Fruit fly (Drosophila melanogaster) whole organism, embryonic: ENCODE data around the gene Dpm3.

Source experiments
- Abd-B ChIP-seq: fragments of 200-800 bp; sonication (Bioruptor generic); optimal IDR thresholded peaks from 2 replicates; lab custom pipeline; 2018; ENCODE audit warnings: missing biosample characterization, mild to moderate bottlenecking, missing genetic modification characterization, moderate library complexity
- Adf1 ChIP-seq: fragments of 200-800 bp; sonication (Bioruptor generic); IDR thresholded peaks from 2 replicates; pipeline ENCODE4 v1.3.6; 2022; ENCODE audit warnings: missing biosample characterization, missing genetic modification characterization
- Antp ChIP-seq: fragments of 200-800 bp; sonication (Bioruptor generic); optimal IDR thresholded peaks from 3 replicates; lab custom pipeline; 2016; ENCODE audit warnings: missing biosample characterization, missing genetic modification characterization
- Awh ChIP-seq: fragments of 200-800 bp; sonication (Bioruptor generic); IDR thresholded peaks from 2 replicates; pipeline ENCODE4, ENCODE4 v1.3.6; 2022; ENCODE audit warnings: missing biosample characterization, missing genetic modification characterization
- B-H2 ChIP-seq: fragments of 200-800 bp; sonication (Bioruptor generic); optimal IDR thresholded peaks from 2 replicates; lab custom pipeline; 2018; ENCODE audit warnings: missing biosample characterization, mild to moderate bottlenecking, missing genetic modification characterization
- CG1024 ChIP-seq: fragments of 200-800 bp; sonication (Bioruptor generic); IDR thresholded peaks from 2 replicates; pipeline ENCODE4 v1.3.6; 2022; ENCODE audit warnings: missing biosample characterization, missing genetic modification characterization
- CG10321 ChIP-seq: fragments of 200-800 bp; sonication (Bioruptor generic); IDR thresholded peaks from 2 replicates; pipeline ENCODE4 v1.3.6; 2022; ENCODE audit warnings: missing biosample characterization, missing genetic modification characterization
- CG11247 ChIP-seq: fragments of 200-800 bp; sonication (Bioruptor generic); IDR thresholded peaks from 2 replicates; pipeline ENCODE4 v1.3.6; 2022; ENCODE audit warnings: missing biosample characterization, missing genetic modification characterization
- CG12299 ChIP-seq: fragments of 200-800 bp; sonication (Bioruptor generic); optimal IDR thresholded peaks from 2 replicates; lab custom pipeline; 2018; ENCODE audit warnings: missing biosample characterization, mild to moderate bottlenecking, missing genetic modification characterization
- CG12769 ChIP-seq: fragments of 200-800 bp; sonication (Bioruptor generic); optimal IDR thresholded peaks from 2 replicates; lab custom pipeline; 2019; ENCODE audit warnings: missing biosample characterization, mild to moderate bottlenecking, missing genetic modification characterization, moderate library complexity
- CG13775 ChIP-seq: fragments of 200-800 bp; sonication (Bioruptor generic); optimal IDR thresholded peaks from 3 replicates; lab custom pipeline; 2017; ENCODE audit warnings: missing biosample characterization, mild to moderate bottlenecking, missing genetic modification characterization
- CG13894 ChIP-seq: fragments of 200-800 bp; sonication (Bioruptor generic); optimal IDR thresholded peaks from 3 replicates; lab custom pipeline; 2018; ENCODE audit warnings: missing biosample characterization, mild to moderate bottlenecking, missing genetic modification characterization, moderate library complexity
- CG17186 ChIP-seq: fragments of 200-800 bp; sonication (Bioruptor generic); optimal IDR thresholded peaks from 3 replicates; lab custom pipeline; 2017; ENCODE audit warnings: missing biosample characterization, missing genetic modification reagents, missing genetic modification characterization
- CG17568 ChIP-seq: fragments of 200-800 bp; sonication (Bioruptor generic); optimal IDR thresholded peaks from 2 replicates; lab custom pipeline; 2018; ENCODE audit warnings: missing biosample characterization, mild to moderate bottlenecking, missing genetic modification characterization, moderate library complexity
- CG2120 ChIP-seq: fragments of 200-800 bp; sonication (Bioruptor generic); optimal IDR thresholded peaks from 3 replicates; lab custom pipeline; 2016; ENCODE audit warnings: missing biosample characterization, missing genetic modification characterization
- CG4617 ChIP-seq: fragments of 200-800 bp; sonication (Bioruptor generic); optimal IDR thresholded peaks from 3 replicates; lab custom pipeline; 2016; ENCODE audit warnings: missing biosample characterization, missing genetic modification characterization, borderline replicate concordance
- CG6854 ChIP-seq: fragments of 200-800 bp; sonication (Bioruptor generic); optimal IDR thresholded peaks from 3 replicates; lab custom pipeline; 2017; ENCODE audit warnings: missing biosample characterization, mild to moderate bottlenecking, missing genetic modification characterization
- CG8281 ChIP-seq: fragments of 200-800 bp; sonication (Bioruptor generic); optimal IDR thresholded peaks from 2 replicates; lab custom pipeline; 2018; ENCODE audit warnings: missing biosample characterization, mild to moderate bottlenecking, missing genetic modification characterization, moderate library complexity
- CG8924 ChIP-seq: fragments of 200-800 bp; optimal IDR thresholded peaks from 3 replicates; lab custom pipeline; 2019; ENCODE audit warnings: missing biosample characterization, mild to moderate bottlenecking, missing genetic modification characterization, moderate library complexity
- Dref ChIP-seq: fragments of 200-800 bp; sonication (Bioruptor generic); IDR thresholded peaks from 2 replicates; pipeline ENCODE4 v1.3.6; 2022; ENCODE audit warnings: missing biosample characterization, missing genetic modification characterization
- GATAe ChIP-seq: fragments of 200-800 bp; sonication (Bioruptor generic); conservative IDR thresholded peaks from 2 replicates; pipeline ENCODE4 v1.3.6; 2022; ENCODE audit warnings: missing biosample characterization, missing genetic modification characterization
- H15 ChIP-seq: fragments of 200-800 bp; sonication (Bioruptor generic); IDR thresholded peaks from 3 replicates; pipeline ENCODE4 v1.3.6; 2022; ENCODE audit warnings: missing biosample characterization, missing genetic modification characterization
- HLH3B ChIP-seq: fragments of 200-800 bp; sonication (Bioruptor generic); IDR thresholded peaks from 2 replicates; pipeline ENCODE4 v1.3.6; 2022; ENCODE audit warnings: missing biosample characterization, missing genetic modification characterization
- Mrtf ChIP-seq: fragments of 200-800 bp; sonication (Bioruptor generic); IDR thresholded peaks from 3 replicates; pipeline ENCODE4 v1.3.6; 2022; ENCODE audit warnings: missing biosample characterization, missing genetic modification characterization
- Nf-YA ChIP-seq: fragments of 200-800 bp; sonication (Bioruptor generic); IDR thresholded peaks from 2 replicates; pipeline ENCODE4 v1.3.6; 2022; ENCODE audit warnings: missing biosample characterization, missing genetic modification characterization
- Nf-YC ChIP-seq: fragments of 200-800 bp; optimal IDR thresholded peaks from 3 replicates; lab custom pipeline; 2019; ENCODE audit warnings: missing biosample characterization, mild to moderate bottlenecking, missing genetic modification characterization, moderate library complexity
- Oli ChIP-seq: fragments of 200-800 bp; sonication (Bioruptor generic); optimal IDR thresholded peaks from 2 replicates; lab custom pipeline; 2018; ENCODE audit warnings: missing biosample characterization, mild to moderate bottlenecking, missing genetic modification characterization, moderate library complexity
- Spps ChIP-seq: fragments of 200-800 bp; sonication (Bioruptor generic); optimal IDR thresholded peaks from 2 replicates; lab custom pipeline; 2018; ENCODE audit warnings: missing biosample characterization, mild to moderate bottlenecking, missing genetic modification characterization
- Stat92E ChIP-seq, 3 experiments: fragments of >200 bp in 2 of 3; fragments of 200-800 bp in 1 of 3; sonication (Bioruptor generic) in 1 of 3; optimal IDR thresholded peaks; 2 replicates each; lab custom pipeline; 2017 to 2019; ENCODE audit warnings: missing biosample characterization in 3 of 3, missing genetic modification characterization in 3 of 3, mild to moderate bottlenecking in 1 of 3, moderate library complexity in 1 of 3
- Usf ChIP-seq: fragments of 200-800 bp; sonication (Bioruptor generic); optimal IDR thresholded peaks from 2 replicates; lab custom pipeline; 2017; ENCODE audit warnings: missing genotype, missing biosample characterization, missing genetic modification characterization
- abd-A ChIP-seq: fragments of 200-800 bp; sonication (Bioruptor generic); optimal IDR thresholded peaks from 3 replicates; lab custom pipeline; 2019; ENCODE audit warnings: missing biosample characterization, mild to moderate bottlenecking, missing genetic modification characterization, moderate library complexity
- amos ChIP-seq: fragments of 200-800 bp; sonication (Bioruptor generic); IDR thresholded peaks from 2 replicates; pipeline ENCODE4 v1.3.6; 2022; ENCODE audit warnings: missing biosample characterization, missing genetic modification characterization; ENCODE audit not compliant: partially characterized antibody
- aop ChIP-seq: fragments of 200-800 bp; sonication (Bioruptor generic); IDR thresholded peaks from 2 replicates; pipeline ENCODE4 v1.3.6; 2022; ENCODE audit warnings: missing biosample characterization, missing genetic modification characterization
- ash1 ChIP-seq: fragments of 200-800 bp; sonication (Bioruptor generic); optimal IDR thresholded peaks from 2 replicates; lab custom pipeline; 2018; ENCODE audit warnings: missing biosample characterization, mild to moderate bottlenecking, missing genetic modification characterization
- chinmo ChIP-seq: fragments of 200-800 bp; sonication (Bioruptor generic); IDR thresholded peaks from 4 replicates; pipeline ENCODE4 v1.3.6; 2022; ENCODE audit warnings: missing biosample characterization, missing genetic modification characterization; ENCODE audit not compliant: partially characterized antibody
- chm ChIP-seq: fragments of 200-800 bp; sonication (Bioruptor generic); IDR thresholded peaks from 2 replicates; pipeline ENCODE4 v1.3.6; 2022; ENCODE audit warnings: missing biosample characterization, missing genetic modification characterization
- crol ChIP-seq: fragments of 200-800 bp; sonication (Bioruptor generic); IDR thresholded peaks from 2 replicates; pipeline ENCODE4 v1.3.6; 2022; ENCODE audit warnings: missing biosample characterization, missing genetic modification characterization
- dpn ChIP-seq, 2 experiments: fragments of 200-800 bp; sonication (Bioruptor generic); optimal IDR thresholded peaks; 3 replicates each; lab custom pipeline; 2016; ENCODE audit warnings: missing biosample characterization in 2 of 2, missing genetic modification characterization in 2 of 2
- grau ChIP-seq: fragments of 200-800 bp; optimal IDR thresholded peaks from 3 replicates; lab custom pipeline; 2019; ENCODE audit warnings: missing biosample characterization, mild to moderate bottlenecking, missing genetic modification characterization, moderate library complexity
- ind ChIP-seq: fragments of 200-800 bp; sonication (Bioruptor generic); optimal IDR thresholded peaks from 3 replicates; lab custom pipeline; 2016; ENCODE audit warnings: missing biosample characterization, missing genetic modification characterization
- kah ChIP-seq: fragments of 200-800 bp; sonication (Bioruptor generic); optimal IDR thresholded peaks from 2 replicates; lab custom pipeline; 2018; ENCODE audit warnings: missing biosample characterization, mild to moderate bottlenecking, missing genetic modification characterization
- kay ChIP-seq: fragments of 200-800 bp; sonication (Bioruptor generic); optimal IDR thresholded peaks from 2 replicates; lab custom pipeline; 2016; ENCODE audit warnings: missing biosample characterization, missing genetic modification characterization
- nmo ChIP-seq: fragments of 200-800 bp; sonication (Bioruptor generic); optimal IDR thresholded peaks from 2 replicates; lab custom pipeline; 2018; ENCODE audit warnings: missing biosample characterization, mild to moderate bottlenecking, missing genetic modification characterization, moderate library complexity
- otp ChIP-seq: fragments of 200-800 bp; sonication (Bioruptor generic); IDR thresholded peaks from 3 replicates; pipeline ENCODE4, ENCODE4 v1.3.6; 2022; ENCODE audit warnings: missing biosample characterization, missing genetic modification characterization
- pum ChIP-seq: fragments of 200-800 bp; sonication (Bioruptor generic); optimal IDR thresholded peaks from 2 replicates; lab custom pipeline; 2016; ENCODE audit warnings: missing biosample characterization, missing genetic modification characterization
- sd ChIP-seq: fragments of 200-800 bp; sonication (Bioruptor generic); optimal IDR thresholded peaks from 3 replicates; lab custom pipeline; 2018; ENCODE audit warnings: missing biosample characterization, mild to moderate bottlenecking, missing genetic modification characterization, moderate library complexity
- sna ChIP-seq: fragments of 200-800 bp; sonication (Bioruptor generic); IDR thresholded peaks from 2 replicates; pipeline ENCODE4 v1.3.6; 2022; ENCODE audit warnings: missing biosample characterization, missing genetic modification characterization; ENCODE audit not compliant: partially characterized antibody
- ssp ChIP-seq: fragments of 200-800 bp; sonication (Bioruptor generic); IDR thresholded peaks from 2 replicates; pipeline ENCODE4 v1.3.6; 2022; ENCODE audit warnings: missing biosample characterization, missing genetic modification characterization
- vfl ChIP-seq: fragments of 200-800 bp; sonication (Bioruptor generic); optimal IDR thresholded peaks from 2 replicates; lab custom pipeline; 2016; ENCODE audit warnings: missing biosample characterization, missing genetic modification characterization
- vvl ChIP-seq: fragments of 200-800 bp; sonication (Bioruptor generic); IDR thresholded peaks from 2 replicates; pipeline ENCODE4 v1.3.6; 2022; ENCODE audit warnings: missing biosample characterization, missing genetic modification characterization

Dpm3 gene

dm6 chr3R:13403032-13403459 is at the start of gene Dpm3 (continued):
- TF ChIP-seq CG1024 (GFP tag; lab: Robert Waterston, UW) (no peak), Mrtf (GFP tag; lab: Robert Waterston, UW) (no peak), crol (GFP tag; lab: Robert Waterston, UW) (no peak), B-H2 (GFP tag; lab: Kevin White, UChicago) (peak; percentile 63), dpn (GFP tag; optimal IDR thresholded peaks at IDR 0.05; lab: Kevin White, UChicago) (peak; percentile 56 to 65), CG8281 (tag; lab: Kevin White, UChicago) (no peak), CG13894 (no peak), CG8924 (peak; percentile 39), grau (tag; lab: Kevin White, UChicago) (peak; percentile 21), Adf1 (no peak), Antp (GFP tag; lab: Kevin White, UChicago) (peak; percentile 40), CG2120 (GFP tag; lab: Kevin White, UChicago) (peak; percentile 58), ssp (no peak), Nf-YC (tag; lab: Kevin White, UChicago) (no peak), vfl (GFP tag; lab: Kevin White, UChicago) (no peak), CG17568 (no peak), H15 (no peak), CG6854 (no peak), CG13775 (peak; percentile 30), Stat92E (GFP tag; optimal IDR thresholded peaks at IDR 0.05; lab: Kevin White, UChicago) (peak in 1 of 3 experiments; percentile 78), Dref (GFP tag; lab: Robert Waterston, UW) (peak; percentile 99), CG12299 (tag; lab: Kevin White, UChicago) (peak; percentile 5), pum (GFP tag; lab: Kevin White, UChicago) (peak; percentile 41), Spps (peak; percentile 7), Oli (no peak), ash1 (GFP tag; lab: Kevin White, UChicago) (no peak), ind (GFP tag; lab: Kevin White, UChicago) (peak; percentile 4), CG11247 (no peak), amos (GFP tag; lab: Robert Waterston, UW) (peak; percentile 85), aop (GFP tag; lab: Robert Waterston, UW) (no peak), nmo (peak; percentile 74), kay (peak; percentile 50), HLH3B (GFP tag; lab: Robert Waterston, UW) (no peak), Usf (GFP tag; lab: Kevin White, UChicago) (no peak), Abd-B (GFP tag; lab: Kevin White, UChicago) (peak; percentile 85), Nf-YA (no peak), kah (no peak), CG10321 (GFP tag; lab: Robert Waterston, UW) (no peak), GATAe (GFP tag; lab: Robert Waterston, UW) (no peak)

- peak; percentile 73 for TF ChIP-seq Awh
- TF ChIP-seq abd-A (tag; lab: Kevin White, UChicago), result peak; percentile 88
- peak; percentile 27 for TF ChIP-seq CG13894
- no peak for TF ChIP-seq CG4617 (GFP tag; lab: Kevin White, UChicago)
- no peak for TF ChIP-seq otp (GFP tag; lab: Robert Waterston, UW)
- peak; percentile 83; the same call in 3 of the 4 replicates for TF ChIP-seq chinmo (GFP tag; lab: Robert Waterston, UW)
- TF ChIP-seq vvl (GFP tag; lab: Robert Waterston, UW), result peak; percentile 88
- peak; percentile 17 for TF ChIP-seq sd
- TF ChIP-seq chm (GFP tag; lab: Robert Waterston, UW), result 0 out of 2 replicates have a peak, but pooled peaks have one; percentile 28
- TF ChIP-seq sna, result no peak
- no peak for TF ChIP-seq CG17186 (GFP tag; lab: Kevin White, UChicago)
- TF ChIP-seq CG12769, result peak; percentile 74
Observed at dm6 chr3R:13452261-13452660, 49.4 kb upstream of the Dpm3 start.
